Fruit fly (Drosophila melanogaster) S2 (cell line): ENCODE data around the gene sv.

Experiments
- CG8478 ChIP-seq: fragments of >200 bp; optimal IDR thresholded peaks from 2 replicates; lab custom pipeline; 2018
- CTCF ChIP-seq, 2 experiments: fragments of >200 bp; optimal IDR thresholded peaks; 2 replicates each; lab custom pipeline; 2018

Gene sv

DNA sequence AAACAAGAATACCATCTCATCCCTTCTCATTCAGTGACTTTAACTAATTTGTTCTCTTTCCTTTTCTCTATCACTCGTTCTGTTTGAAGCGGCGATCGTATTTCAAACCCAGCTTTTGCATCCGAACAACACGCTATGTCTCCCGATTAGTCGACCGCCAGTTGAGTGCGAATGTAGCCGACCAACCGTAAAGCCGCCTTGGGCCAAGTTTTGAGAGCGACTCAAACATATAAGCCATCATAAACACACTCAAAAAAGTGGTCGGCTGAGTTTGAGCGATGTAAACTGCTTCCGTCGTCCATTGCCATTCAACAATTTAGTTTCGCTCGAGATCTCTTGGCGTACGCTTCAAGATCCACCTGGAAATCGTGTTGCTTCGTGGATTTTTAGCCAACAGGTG is at the start of gene sv:
Gene sv, plus strand, starts transcription at position 319 of the 400 bp plus-strand sequence.
- TF ChIP-seq CTCF (optimal IDR thresholded peaks at IDR 0.05; lab: Kevin White, UChicago) (no peak), CG8478 (lab: Kevin White, UChicago) (no peak)

DNA sequence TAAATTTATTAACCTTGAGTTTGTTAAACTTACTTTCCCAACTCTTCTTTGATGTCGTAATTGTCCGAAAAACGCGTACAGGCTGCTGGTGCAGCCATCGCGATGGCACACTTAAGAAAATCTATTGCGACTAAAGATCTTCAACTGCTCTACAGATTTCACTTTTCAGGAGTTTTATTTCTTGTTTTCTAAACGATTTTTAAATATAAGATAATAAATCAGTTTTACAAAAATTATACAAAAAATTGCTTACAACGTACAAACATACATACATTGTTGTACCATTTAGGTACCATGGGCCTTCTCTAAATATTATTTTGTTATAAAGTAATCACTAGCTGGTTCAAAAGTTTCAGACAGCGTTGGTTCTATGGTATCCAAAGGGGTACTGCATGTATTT is 38.2 kb upstream of the sv start:
- no peak for TF ChIP-seq CG8478 (lab: Kevin White, UChicago)
- no peak for TF ChIP-seq CTCF (optimal IDR thresholded peaks at IDR 0.05; lab: Kevin White, UChicago)

DNA sequence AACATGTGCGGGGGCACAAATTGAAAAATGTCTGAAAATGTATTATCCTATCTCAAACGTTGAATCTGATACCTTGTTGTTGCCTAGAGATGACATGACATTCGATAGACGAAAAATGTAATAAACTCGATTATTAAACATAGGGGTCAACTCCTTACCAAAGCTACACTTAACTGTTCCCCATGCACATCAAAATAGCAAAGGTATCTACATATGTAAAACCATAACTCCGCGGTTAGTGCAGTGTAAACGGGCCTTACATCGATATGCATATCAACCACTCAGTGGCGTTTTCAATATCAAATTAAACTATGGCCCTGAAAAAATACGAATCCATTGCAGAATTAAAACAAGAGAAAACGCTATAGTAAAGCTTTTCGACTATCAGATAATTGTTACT is 37.3 kb upstream of the sv start:
- TF ChIP-seq CTCF (optimal IDR thresholded peaks at IDR 0.05; lab: Kevin White, UChicago) (peak; percentile 13 to 19), CG8478 (lab: Kevin White, UChicago) (no peak)

DNA sequence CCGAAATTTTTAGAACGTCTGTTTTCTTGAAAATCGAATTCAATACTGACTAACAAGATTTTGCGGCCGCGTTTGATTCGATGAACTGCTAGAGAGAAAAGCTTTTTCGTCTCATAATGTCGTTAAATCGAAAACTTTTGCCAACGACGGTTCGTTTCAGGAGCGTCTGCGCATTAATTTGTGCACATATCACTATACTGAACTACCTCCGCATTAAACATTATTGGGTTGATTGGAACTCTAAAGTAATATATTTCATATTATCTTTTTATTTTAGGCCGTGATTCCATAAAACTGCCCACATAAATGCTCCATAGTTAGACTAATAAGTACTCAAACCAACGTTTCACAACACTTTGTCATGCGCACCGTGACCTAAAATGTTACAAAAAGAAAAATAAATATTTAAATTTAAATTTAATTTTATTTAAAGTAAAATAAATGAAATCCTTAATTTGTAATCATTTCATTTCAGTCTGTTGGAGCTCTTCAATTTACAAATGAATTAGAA is 34.9 kb upstream of the sv start, which contains the start of gene CaMKII:
Gene CaMKII, minus strand, starts transcription at position 51 of the 511 bp plus-strand sequence.
- TF ChIP-seq CG8478 (lab: Kevin White, UChicago) = no peak
- no peak for TF ChIP-seq CTCF (optimal IDR thresholded peaks at IDR 0.05; lab: Kevin White, UChicago)

DNA sequence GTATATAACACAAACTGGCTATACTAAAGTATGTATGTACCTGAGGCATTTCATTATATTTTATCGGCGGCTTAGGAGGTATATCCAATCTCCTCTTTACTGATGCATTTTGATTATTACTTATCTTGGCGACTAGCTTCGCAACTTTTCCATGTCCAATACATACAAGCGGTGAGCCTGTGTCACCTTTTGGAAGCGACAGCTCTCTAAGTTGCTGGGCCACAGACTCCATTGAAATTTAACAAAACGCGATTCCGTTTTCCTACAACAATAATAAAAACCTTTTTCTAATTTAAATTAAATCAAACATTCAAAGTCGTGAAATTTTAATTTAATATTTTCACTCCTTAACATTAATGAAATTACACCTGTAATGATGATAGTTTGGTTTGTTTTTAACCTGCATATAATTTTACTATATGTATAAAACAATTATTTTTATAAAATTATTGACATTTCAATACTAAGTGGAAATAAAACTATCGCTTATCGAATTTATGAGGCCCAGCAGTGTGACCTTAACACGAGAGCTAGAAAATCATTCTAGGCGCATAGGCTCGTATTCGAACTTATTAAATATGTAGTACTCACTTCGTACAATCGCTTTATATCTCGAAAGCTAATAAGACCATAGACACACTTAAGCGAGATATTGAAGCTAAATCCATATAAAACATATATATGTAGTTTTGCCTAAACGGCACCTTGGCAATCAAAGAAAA is 28.1 kb upstream of the sv start, which contains the start of gene apolpp:
Gene apolpp, plus strand, starts transcription at position 597 of the 722 bp plus-strand sequence.
- TF ChIP-seq CTCF (optimal IDR thresholded peaks at IDR 0.05; lab: Kevin White, UChicago) (no peak), CG8478 (lab: Kevin White, UChicago) (no peak)

DNA sequence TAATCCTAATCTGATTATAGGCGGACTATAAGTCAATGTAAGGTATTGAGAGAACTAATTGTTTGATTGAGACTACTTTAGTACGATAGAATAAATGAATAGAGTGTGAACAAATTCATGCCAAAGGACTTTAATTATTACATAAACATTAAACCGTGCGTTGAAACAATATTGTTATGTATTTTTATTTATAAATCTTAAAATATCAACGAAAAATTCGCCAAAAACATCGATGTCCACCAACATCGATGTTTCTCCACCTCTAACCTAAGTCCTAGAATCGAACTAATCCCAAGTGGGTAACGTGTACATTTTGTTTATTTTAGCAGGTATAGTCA is 27.5 kb upstream of the sv start:
- no peak for TF ChIP-seq CG8478 (lab: Kevin White, UChicago)
- no peak for TF ChIP-seq CTCF (optimal IDR thresholded peaks at IDR 0.05; lab: Kevin White, UChicago)

DNA sequence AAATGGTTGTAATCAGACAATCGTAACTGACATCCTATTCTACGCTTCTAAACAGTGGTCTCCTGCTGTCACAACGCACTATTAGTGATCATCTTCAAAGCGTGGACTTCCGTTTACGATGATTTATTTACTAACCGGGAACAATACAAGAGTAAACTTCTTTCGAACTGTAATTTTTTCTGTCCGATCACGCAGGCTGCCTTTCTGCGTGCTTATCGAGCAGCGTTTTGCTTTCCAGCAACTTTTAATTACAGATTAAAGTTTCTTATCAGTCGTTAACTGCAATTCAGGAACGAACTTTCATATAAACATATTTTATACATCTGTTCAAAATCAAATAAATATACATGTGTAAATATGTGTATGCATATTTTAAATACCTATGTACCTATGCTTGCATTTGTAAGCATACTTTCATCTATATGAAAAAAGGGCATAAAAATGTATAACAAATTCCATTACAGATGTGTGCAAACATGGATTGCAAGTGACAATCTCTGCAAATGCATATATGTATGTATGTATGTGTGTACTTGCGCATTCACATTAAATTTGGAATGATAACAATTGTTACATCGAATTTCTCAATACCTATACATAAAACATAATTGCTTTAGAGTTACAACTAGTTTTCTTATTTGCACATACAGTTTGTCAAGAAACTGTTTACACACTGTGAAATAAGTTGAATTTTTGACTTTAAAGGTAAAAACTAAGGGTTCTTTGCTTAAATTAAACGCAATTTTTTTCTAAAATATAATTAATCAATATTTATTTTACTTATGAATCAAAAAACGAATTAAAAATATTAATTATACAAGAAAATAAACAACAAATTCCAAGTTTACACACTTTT is 25.4 kb upstream of the sv start:
- TF ChIP-seq CTCF (optimal IDR thresholded peaks at IDR 0.05; lab: Kevin White, UChicago) (no peak), CG8478 (lab: Kevin White, UChicago) (no peak)

DNA sequence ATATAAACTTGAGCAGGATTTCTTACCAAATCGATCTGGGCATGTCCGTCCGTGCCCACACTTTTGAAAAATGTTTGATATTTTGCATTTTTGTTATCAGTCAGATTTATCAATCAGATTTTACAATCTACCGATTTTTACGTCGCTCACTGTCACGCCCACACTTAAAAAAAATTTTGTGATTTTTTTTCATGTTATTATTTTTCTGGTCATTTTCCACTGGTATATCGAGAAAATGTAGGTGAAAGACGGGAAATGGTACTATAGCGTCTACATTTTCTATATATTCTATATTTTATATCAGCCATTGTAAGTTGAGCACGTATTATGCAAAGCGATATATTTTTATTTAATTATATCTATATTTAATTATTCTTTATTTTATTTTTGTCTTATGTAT is 24.4 kb upstream of the sv start:
- TF ChIP-seq CG8478 (lab: Kevin White, UChicago) (no peak), CTCF (optimal IDR thresholded peaks at IDR 0.05; lab: Kevin White, UChicago) (no peak)

DNA sequence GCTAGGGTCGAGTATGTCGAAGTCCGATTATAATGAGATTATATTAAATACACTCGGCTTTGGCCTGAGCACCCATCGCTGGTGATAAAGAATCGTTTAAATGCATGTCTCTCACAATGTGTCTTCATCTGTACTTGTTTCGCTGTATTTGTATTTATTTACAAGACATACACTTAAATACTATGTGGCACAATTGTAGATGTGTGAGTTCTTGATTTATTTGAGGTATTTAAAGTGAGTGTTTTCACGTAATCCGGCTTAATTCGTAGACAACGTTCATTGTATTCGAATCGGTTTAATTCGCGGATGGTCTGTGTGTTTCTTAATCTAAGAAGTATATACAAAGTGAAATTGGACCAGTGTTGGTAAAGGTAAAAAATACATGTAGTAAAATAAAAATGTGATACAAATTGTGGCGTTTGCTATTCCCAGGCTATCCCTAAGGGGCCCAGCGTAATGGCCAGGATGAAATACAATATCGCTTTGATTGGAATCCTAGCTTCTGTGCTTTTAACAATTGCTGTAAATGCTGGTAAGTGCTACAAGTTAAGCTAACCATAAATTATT is 23.9 kb upstream of the sv start, which contains the start of gene Zyx:
Gene Zyx, minus strand, starts transcription at position 350 of the 567 bp plus-strand sequence.
- TF ChIP-seq CG8478 (lab: Kevin White, UChicago) = no peak
- no peak for TF ChIP-seq CTCF (optimal IDR thresholded peaks at IDR 0.05; lab: Kevin White, UChicago)

DNA sequence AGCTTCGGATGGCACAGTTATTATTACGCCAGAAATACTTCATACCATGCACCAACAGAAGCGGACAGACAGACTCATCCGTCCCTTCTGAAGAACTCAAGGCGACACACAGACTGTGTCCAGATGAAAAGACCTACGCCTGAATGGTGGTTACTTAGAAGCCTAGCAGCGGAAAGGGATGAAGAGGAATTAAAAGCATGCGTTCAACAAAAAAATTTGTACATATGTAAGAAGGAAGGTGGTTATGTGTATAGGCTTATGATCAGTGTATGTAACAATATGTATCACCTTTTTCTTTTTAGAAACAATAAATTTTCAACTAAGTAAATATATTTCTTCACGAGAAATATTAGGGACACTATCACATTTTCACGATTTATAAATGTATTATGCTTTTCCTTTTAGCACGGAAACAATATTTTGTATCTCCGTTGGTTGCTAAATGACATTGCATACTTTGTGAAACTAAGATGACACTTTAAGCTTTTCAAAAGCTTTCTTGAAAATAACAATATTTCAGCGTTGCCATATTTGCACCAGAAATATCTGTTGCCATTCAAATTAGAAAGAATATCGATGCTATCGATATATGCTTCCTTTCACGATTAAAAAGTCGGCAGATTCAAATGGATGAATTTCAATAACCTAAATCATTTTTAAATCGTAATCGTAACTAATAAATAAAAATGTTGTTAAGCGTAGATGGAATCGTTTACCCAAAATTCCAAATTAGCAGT is 4.1 kb upstream of the sv start, which contains the start of gene Actbeta:
Gene Actbeta, minus strand, starts transcription at position 471 of the 737 bp plus-strand sequence.
- TF ChIP-seq CG8478 (lab: Kevin White, UChicago) (no peak), CTCF (optimal IDR thresholded peaks at IDR 0.05; lab: Kevin White, UChicago) (no peak)

DNA sequence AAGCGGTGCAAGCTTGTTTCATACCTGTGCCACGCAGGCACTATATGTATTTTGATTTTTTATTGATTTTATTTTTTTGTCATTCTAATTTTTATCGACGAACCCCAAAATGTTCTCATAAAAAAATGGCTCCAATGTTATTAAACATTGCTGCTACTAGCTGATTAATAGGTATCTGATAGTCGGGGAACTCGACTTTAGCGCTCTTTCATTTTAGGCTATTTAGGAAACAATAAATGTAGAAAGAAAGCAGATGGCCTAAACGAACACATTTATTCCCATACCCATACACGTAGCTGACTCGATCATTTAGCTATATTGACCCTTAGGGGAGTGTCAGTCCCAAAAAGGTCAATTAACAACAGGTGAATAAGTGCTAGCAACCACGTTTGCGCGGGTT is 1.7 kb downstream of the sv start:
- no peak for TF ChIP-seq CG8478 (lab: Kevin White, UChicago)
- no peak for TF ChIP-seq CTCF (optimal IDR thresholded peaks at IDR 0.05; lab: Kevin White, UChicago)

DNA sequence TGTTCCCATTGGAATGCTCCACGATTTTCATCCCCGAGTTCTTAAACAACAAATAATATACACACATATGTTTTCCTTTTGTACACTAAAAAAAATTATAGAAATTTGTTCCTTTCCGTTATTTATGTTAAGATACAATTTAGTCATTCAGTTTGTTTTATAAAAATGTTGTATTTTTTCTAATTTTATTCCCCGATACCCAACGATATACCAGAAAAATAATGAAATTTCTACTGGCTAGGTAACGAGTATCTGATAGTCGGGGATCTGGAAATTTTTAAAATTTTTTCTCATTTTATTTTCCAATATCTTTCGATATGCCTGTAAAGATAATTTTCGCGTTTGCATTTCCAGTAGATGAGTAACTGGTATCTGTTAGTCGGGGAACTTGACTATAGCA is 4.8 kb downstream of the sv start:
- TF ChIP-seq CTCF (optimal IDR thresholded peaks at IDR 0.05; lab: Kevin White, UChicago) (no peak), CG8478 (lab: Kevin White, UChicago) (no peak)

DNA sequence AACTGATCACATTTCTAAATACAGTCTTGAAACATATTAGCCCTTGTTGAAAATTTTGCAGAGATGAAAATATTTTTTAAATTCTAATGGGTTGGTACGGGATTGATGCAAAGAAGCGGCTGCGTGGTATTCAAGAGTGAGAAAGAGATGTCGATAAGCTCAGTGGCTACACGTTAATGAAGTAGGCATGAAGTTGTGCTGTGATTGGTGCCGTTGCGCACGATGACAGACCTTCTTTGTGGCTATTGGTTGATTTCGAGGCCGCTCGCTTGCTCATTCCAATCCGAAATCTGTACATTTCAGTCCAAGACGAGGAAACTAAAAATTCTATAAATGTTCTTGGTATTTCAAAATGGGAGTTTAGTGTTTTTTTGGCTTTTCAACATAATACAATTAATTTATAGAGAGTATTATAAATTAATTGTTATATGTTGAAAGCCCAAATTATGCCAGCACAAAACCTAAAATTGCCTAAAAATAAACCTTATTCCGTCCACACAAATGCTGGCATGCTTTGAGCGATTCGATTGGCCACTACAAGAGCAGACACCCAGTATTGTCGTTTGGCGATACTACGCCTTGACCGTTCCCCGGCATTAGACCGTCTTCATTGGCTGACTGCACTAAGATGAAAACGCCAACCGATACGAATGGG is 9.1 kb downstream of the sv start:
- no peak for TF ChIP-seq CTCF (optimal IDR thresholded peaks at IDR 0.05; lab: Kevin White, UChicago)
